Worm (Caenorhabditis elegans) whole organism, L4 larva: Measurements from ENCODE around the gene C16B8.2.

Experiments used
- D1046.2 ChIP-seq: fragments of 200-800 bp; sonication (Bioruptor generic); IDR thresholded peaks from 2 replicates; pipeline ENCODE4 v1.3.6; 2022; ENCODE audit warnings: missing genetic modification characterization, missing compliant biosample characterization
- F44E2.7 ChIP-seq: fragments of 200-800 bp; sonication (Bioruptor generic); IDR thresholded peaks from 2 replicates; pipeline ENCODE4 v2.1.2; 2022; ENCODE audit warnings: missing genetic modification characterization, missing compliant biosample characterization
- T26A8.4 ChIP-seq: fragments of 200-800 bp; sonication (Bioruptor generic); IDR thresholded peaks from 2 replicates; pipeline ENCODE4 v1.3.6; 2022; ENCODE audit warnings: missing genetic modification characterization, missing compliant biosample characterization
- Y105C5A.15 ChIP-seq: fragments of 200-800 bp; sonication (Bioruptor generic); IDR thresholded peaks from 2 replicates; pipeline ENCODE4 v1.3.6; 2022; ENCODE audit warnings: missing genetic modification characterization, missing compliant biosample characterization
- ZK546.5 ChIP-seq, 2 experiments: sonication (generic microtip); optimal IDR thresholded peaks; 2 replicates each; lab custom pipeline; 2017; ENCODE audit warnings: missing biosample characterization in 2 of 2, missing genetic modification characterization in 2 of 2
- ama-1 ChIP-seq: fragments of 150-350 bp; optimal IDR thresholded peaks from 2 replicates; lab custom pipeline; 2014; ENCODE audit warnings: inconsistent platforms, mixed read lengths
- ceh-32 ChIP-seq: sonication (generic microtip); optimal IDR thresholded peaks from 2 replicates; lab custom pipeline; 2016; ENCODE audit warnings: mild to moderate bottlenecking, missing genetic modification characterization, missing compliant biosample characterization; ENCODE audit not compliant: poor library complexity
- ceh-62 ChIP-seq: sonication (generic microtip); optimal IDR thresholded peaks from 2 replicates; lab custom pipeline; 2017; ENCODE audit warnings: missing biosample characterization, missing genetic modification characterization
- ceh-82 ChIP-seq: sonication (generic microtip); optimal IDR thresholded peaks from 2 replicates; lab custom pipeline; 2017; ENCODE audit warnings: missing biosample characterization, missing genetic modification characterization
- ctbp-1 ChIP-seq: fragments of 200-800 bp; sonication (Bioruptor generic); IDR thresholded peaks from 2 replicates; pipeline ENCODE4 v1.3.6; 2022; ENCODE audit warnings: missing genetic modification reagents, missing genetic modification characterization, missing compliant biosample characterization
- daf-12 ChIP-seq: fragments of 150-350 bp; optimal IDR thresholded peaks from 2 replicates; lab custom pipeline; 2014; ENCODE audit warnings: missing biosample characterization, missing genetic modification reagents, missing genetic modification characterization
- duxl-1 ChIP-seq: sonication (generic microtip); optimal IDR thresholded peaks from 2 replicates; lab custom pipeline; 2016; ENCODE audit warnings: mild to moderate bottlenecking, missing genetic modification characterization, moderate library complexity, missing compliant biosample characterization; ENCODE audit not compliant: poor library complexity
- fos-1 ChIP-seq: fragments of 150-350 bp; optimal IDR thresholded peaks from 2 replicates; lab custom pipeline; 2014; ENCODE audit warnings: missing biosample characterization, missing genetic modification characterization
- gei-8 ChIP-seq: fragments of 200-800 bp; sonication (Bioruptor generic); optimal IDR thresholded peaks from 2 replicates; lab custom pipeline; 2018; ENCODE audit warnings: mild to moderate bottlenecking, missing genetic modification characterization, missing compliant biosample characterization
- hif-1 ChIP-seq, 2 experiments: sonication (generic microtip); optimal IDR thresholded peaks; 2 replicates each; lab custom pipeline; 2016 to 2017; ENCODE audit warnings: missing compliant biosample characterization in 2 of 2, missing genetic modification characterization in 2 of 2, missing genetic modification reagents in 2 of 2, missing genotype in 2 of 2, mild to moderate bottlenecking in 1 of 2
- jun-1 ChIP-seq: fragments of 150-350 bp; optimal IDR thresholded peaks from 2 replicates; lab custom pipeline; 2014; ENCODE audit warnings: missing biosample characterization, missing genetic modification reagents, missing genetic modification characterization
- lin-1 ChIP-seq: fragments of 200-800 bp; sonication (Bioruptor generic); IDR thresholded peaks from 2 replicates; pipeline ENCODE4 v1.3.6; 2022; ENCODE audit warnings: missing genetic modification reagents, missing genetic modification characterization, missing compliant biosample characterization
- lin-39 ChIP-seq: fragments of 150-350 bp; optimal IDR thresholded peaks from 2 replicates; lab custom pipeline; 2014; ENCODE audit warnings: missing biosample characterization, missing genetic modification reagents, missing genetic modification characterization
- mdl-1 ChIP-seq, 2 experiments: fragments of 150-350 bp in 1 of 2; sonication (generic microtip) in 1 of 2; optimal IDR thresholded peaks; 2 replicates each; lab custom pipeline; 2014 to 2017; ENCODE audit warnings: missing biosample characterization in 2 of 2, missing genetic modification characterization in 2 of 2
- mep-1 ChIP-seq: fragments of 150-350 bp; sonication (generic microtip); optimal IDR thresholded peaks from 3 replicates; lab custom pipeline; 2014; ENCODE audit warnings: missing biosample characterization, missing genetic modification characterization
- mxl-3 ChIP-seq: fragments of 200-800 bp; sonication (Bioruptor generic); optimal IDR thresholded peaks from 2 replicates; lab custom pipeline; 2018; ENCODE audit warnings: mild to moderate bottlenecking, missing genetic modification characterization, missing compliant biosample characterization
- nhr-10 ChIP-seq: fragments of 150-350 bp; optimal IDR thresholded peaks from 2 replicates; lab custom pipeline; 2014; ENCODE audit warnings: missing biosample characterization, missing genetic modification characterization
- nhr-11 ChIP-seq: fragments of 150-350 bp; optimal IDR thresholded peaks from 2 replicates; lab custom pipeline; 2014; ENCODE audit warnings: missing biosample characterization, missing genetic modification characterization
- nhr-111 ChIP-seq: fragments of 200-800 bp; sonication (Bioruptor generic); optimal IDR thresholded peaks from 2 replicates; lab custom pipeline; 2018; ENCODE audit warnings: mild to moderate bottlenecking, missing genetic modification characterization, missing compliant biosample characterization
- nhr-237 ChIP-seq: sonication (generic microtip); optimal IDR thresholded peaks from 2 replicates; lab custom pipeline; 2017; ENCODE audit warnings: missing biosample characterization, missing genetic modification characterization
- nhr-25 ChIP-seq: sonication (generic microtip); optimal IDR thresholded peaks from 2 replicates; lab custom pipeline; 2017; ENCODE audit warnings: missing genetic modification characterization, mild to moderate bottlenecking, missing compliant biosample characterization, antibody characterized with exemption, moderate library complexity, borderline replicate concordance; ENCODE audit not compliant: insufficient read depth
- nhr-6 ChIP-seq: fragments of 150-350 bp; optimal IDR thresholded peaks from 2 replicates; lab custom pipeline; 2014; ENCODE audit warnings: missing biosample characterization, missing genetic modification characterization
- nhr-76 ChIP-seq: fragments of 150-350 bp; optimal IDR thresholded peaks from 2 replicates; lab custom pipeline; 2014; ENCODE audit warnings: missing biosample characterization, missing genetic modification characterization
- nhr-77 ChIP-seq: fragments of 150-350 bp; optimal IDR thresholded peaks from 2 replicates; lab custom pipeline; 2014; ENCODE audit warnings: missing biosample characterization, missing genetic modification characterization
- pha-4 ChIP-seq, 2 experiments: fragments of 150-350 bp in 1 of 2; fragments of 200-800 bp in 1 of 2; sonication (Bioruptor generic) in 1 of 2; IDR thresholded peaks in 1 of 2; optimal IDR thresholded peaks in 1 of 2; 2 replicates each; pipeline versions ENCODE4 v1.3.6 to Lab custom; 2014 to 2022; ENCODE audit warnings: missing genetic modification characterization in 2 of 2, missing genetic modification reagents in 2 of 2, missing biosample characterization in 1 of 2, missing compliant biosample characterization in 1 of 2
- saeg-2 ChIP-seq: fragments of 200-800 bp; sonication (Bioruptor generic); IDR thresholded peaks from 2 replicates; pipeline ENCODE4 v1.3.6; 2022; ENCODE audit warnings: missing genetic modification reagents, missing genetic modification characterization, missing compliant biosample characterization
- set-16 ChIP-seq: fragments of 200-800 bp; sonication (Bioruptor generic); IDR thresholded peaks from 2 replicates; pipeline ENCODE4 v1.3.6; 2022; ENCODE audit warnings: missing genetic modification reagents, missing genetic modification characterization, missing compliant biosample characterization
- skn-1 ChIP-seq: fragments of 150-350 bp; optimal IDR thresholded peaks from 2 replicates; lab custom pipeline; 2014; ENCODE audit warnings: missing biosample characterization, missing genetic modification characterization
- snpc-4 ChIP-seq: fragments of 150-350 bp; optimal IDR thresholded peaks from 2 replicates; lab custom pipeline; 2014; ENCODE audit warnings: missing biosample characterization, missing genetic modification characterization
- tag-97 ChIP-seq: fragments of 200-800 bp; sonication (Bioruptor generic); IDR thresholded peaks from 2 replicates; pipeline ENCODE4 v1.3.6; 2022; ENCODE audit warnings: missing genetic modification characterization, missing compliant biosample characterization
- tra-1 ChIP-seq: fragments of 200-800 bp; sonication (Bioruptor generic); IDR thresholded peaks from 2 replicates; pipeline ENCODE4 v1.3.6; 2022; ENCODE audit warnings: missing genetic modification reagents, missing genetic modification characterization, missing compliant biosample characterization
- unc-62 ChIP-seq, 3 experiments: fragments of 150-350 bp in 1 of 3; sonication (generic microtip); optimal IDR thresholded peaks in 2 of 3; peaks in 1 of 3; 1 replicate in 1 of 3; 2 replicates in 2 of 3; lab custom pipeline; 2014 to 2017; ENCODE audit warnings: missing biosample characterization in 3 of 3, missing genetic modification characterization in 3 of 3, missing genetic modification reagents in 3 of 3, missing genotype in 1 of 3
- zag-1 ChIP-seq: fragments of 150-350 bp; optimal IDR thresholded peaks from 2 replicates; lab custom pipeline; 2014; ENCODE audit warnings: missing biosample characterization, missing genetic modification characterization
- zfp-2 ChIP-seq: sonication (generic microtip); optimal IDR thresholded peaks from 2 replicates; lab custom pipeline; 2016; ENCODE audit warnings: mild to moderate bottlenecking, missing genetic modification characterization, missing compliant biosample characterization
- zip-2 ChIP-seq: fragments of 150-350 bp; optimal IDR thresholded peaks from 2 replicates; lab custom pipeline; 2014; ENCODE audit warnings: missing biosample characterization, missing genetic modification characterization
- ztf-11 ChIP-seq: fragments of 150-350 bp; optimal IDR thresholded peaks from 2 replicates; lab custom pipeline; 2014; ENCODE audit warnings: missing biosample characterization, missing genetic modification characterization
- ztf-7 ChIP-seq: fragments of 150-350 bp; optimal IDR thresholded peaks from 2 replicates; lab custom pipeline; 2014; ENCODE audit warnings: missing biosample characterization, missing genetic modification characterization

Gene C16B8.2

ce11 chrX:4007724-4008123 lies 41.5 kb upstream of the C16B8.2 start (continued):
- TF ChIP-seq duxl-1 (tag; lab: Kevin White, UChicago) (peak; percentile 55), ztf-7 (peak; percentile 98), mdl-1 (tag; optimal IDR thresholded peaks at IDR 0.05; lab: Kevin White, UChicago) (no peak), zag-1 (tag; lab: Kevin White, UChicago) (no peak), zip-2 (tag; lab: Kevin White, UChicago) (no peak), mep-1 (tag; lab: Kevin White, UChicago) (peak; percentile 91), nhr-76 (tag; lab: Kevin White, UChicago) (no peak), pha-4 (GFP tag; IDR thresholded peaks at IDR 0.05; lab: Robert Waterston, UW) (0 out of 2 replicates have a peak, but pooled peaks have one; percentile 20), pha-4 (tag; optimal IDR thresholded peaks at IDR 0.05; lab: Kevin White, UChicago) (no peak), tag-97 (GFP tag; lab: Robert Waterston, UW) (no peak), gei-8 (no peak), ceh-62 (tag; lab: Kevin White, UChicago) (no peak), F44E2.7 (GFP tag; lab: Robert Waterston, UW) (no peak), jun-1 (no peak), ceh-82 (tag; lab: Kevin White, UChicago) (no peak), nhr-11 (tag; lab: Kevin White, UChicago) (no peak), lin-1 (GFP tag; lab: Robert Waterston, UW) (peak; percentile 49), hif-1 (tag; optimal IDR thresholded peaks at IDR 0.05; lab: Kevin White, UChicago) (peak in 1 of 2 experiments; percentile 44), nhr-77 (tag; lab: Kevin White, UChicago) (peak; percentile 89), saeg-2 (no peak), daf-12 (tag; lab: Kevin White, UChicago) (no peak), ZK546.5 (tag; optimal IDR thresholded peaks at IDR 0.05; lab: Kevin White, UChicago) (no peak), D1046.2 (GFP tag; lab: Robert Waterston, UW) (no peak)
- TF ChIP-seq, all 104 proteins: peak for 29

DNA sequence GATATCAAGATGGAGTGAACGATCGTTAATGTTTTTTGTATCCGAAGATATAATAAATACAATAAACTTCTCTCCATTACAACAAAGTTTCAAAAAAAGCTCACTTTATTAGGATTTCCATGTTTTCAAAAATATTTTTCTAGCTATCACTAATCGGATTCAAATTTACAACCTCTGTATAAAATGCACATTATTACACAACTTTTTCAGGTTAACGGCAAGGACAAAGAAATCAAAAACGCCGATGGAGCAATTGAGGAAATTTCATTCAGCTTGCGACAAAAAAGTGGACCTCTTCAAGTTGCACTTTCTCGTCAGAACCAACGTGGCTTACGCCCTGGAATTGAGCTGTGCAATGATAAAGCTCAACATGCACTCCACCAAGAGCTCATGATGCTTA lies 40.7 kb upstream of the C16B8.2 start:
- no peak for TF ChIP-seq set-16 (GFP tag; lab: Robert Waterston, UW)
- peak in 1 of 2 experiments; percentile 95 for TF ChIP-seq unc-62 (GFP tag; optimal IDR thresholded peaks at IDR 0.05 in 1 of 2; lab: Kevin White, UChicago)
- no peak for TF ChIP-seq unc-62 (tag; optimal IDR thresholded peaks at IDR 0.05; lab: Kevin White, UChicago)
- TF ChIP-seq ZK546.5 (tag; optimal IDR thresholded peaks at IDR 0.05; lab: Kevin White, UChicago): no peak

- TF ChIP-seq ama-1 (lab: Kevin White, UChicago) (no peak), T26A8.4 (GFP tag; lab: Robert Waterston, UW) (no peak), hif-1 (tag; optimal IDR thresholded peaks at IDR 0.05; lab: Kevin White, UChicago) (no peak), nhr-237 (tag; lab: Kevin White, UChicago) (no peak), skn-1 (tag; lab: Kevin White, UChicago) (no peak), nhr-6 (tag; lab: Kevin White, UChicago) (no peak), ceh-32 (tag; lab: Kevin White, UChicago) (no peak), ztf-11 (tag; lab: Kevin White, UChicago) (no peak), tra-1 (GFP tag; lab: Robert Waterston, UW) (no peak), Y105C5A.15 (GFP tag; lab: Robert Waterston, UW) (no peak), snpc-4 (tag; lab: Kevin White, UChicago) (no peak), zip-2 (tag; lab: Kevin White, UChicago) (no peak)
Observed at ce11 chrX:4005014-4005413, 38.8 kb upstream of the C16B8.2 start, which contains the start of gene R02E12.4. R02E12.4 (plus strand) TSS chrX:4005314.

DNA sequence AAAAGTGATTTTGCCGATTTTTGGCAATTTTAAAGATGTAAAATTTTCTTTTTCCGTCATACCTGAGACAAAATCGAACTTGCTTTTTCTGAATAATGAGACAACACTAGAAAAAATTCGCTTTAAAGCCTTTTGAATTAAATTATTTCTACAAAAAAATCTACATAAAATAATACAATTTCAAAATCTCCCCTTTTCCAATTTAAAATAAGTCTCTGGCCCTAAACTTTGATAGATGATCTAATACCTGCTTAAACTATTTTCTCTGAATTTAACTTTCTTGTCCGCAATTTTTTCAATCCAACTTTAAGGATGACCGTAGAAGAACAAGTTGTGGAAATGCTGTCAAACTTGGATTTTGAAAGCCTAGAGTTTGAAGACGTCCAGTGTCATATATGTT lies 37.0 kb upstream of the C16B8.2 start, which contains the start of gene R02E12.12:
Gene R02E12.12, plus strand, starts transcription at position 301 of the 400 bp plus-strand sequence.
- no peak for TF ChIP-seq lin-39 (tag; lab: Kevin White, UChicago)
- TF ChIP-seq nhr-10: no peak
- no peak for TF ChIP-seq nhr-25 (tag; lab: Kevin White, UChicago)
- TF ChIP-seq mxl-3 (GFP tag; lab: Kevin White, UChicago): no peak
- TF ChIP-seq nhr-111: no peak
- no peak for TF ChIP-seq ctbp-1
- TF ChIP-seq fos-1 (tag; lab: Kevin White, UChicago): no peak
- TF ChIP-seq zip-2 (tag; lab: Kevin White, UChicago): no peak
- no peak for TF ChIP-seq zfp-2 (tag; lab: Kevin White, UChicago)
- TF ChIP-seq F44E2.7 (GFP tag; lab: Robert Waterston, UW): no peak
